Fruit fly (Drosophila melanogaster) whole organism, embryonic: Measurements from ENCODE around the gene mRpS18C.
A peak's percentile ranks its signal among the peaks of the same experiment; 100 is the strongest.

Experiments used
- Abd-B ChIP-seq: fragments of 200-800 bp; sonication (Bioruptor generic); optimal IDR thresholded peaks from 2 replicates; lab custom pipeline; 2018; ENCODE audit warnings: missing biosample characterization, mild to moderate bottlenecking, missing genetic modification characterization, moderate library complexity
- Bgb ChIP-seq: fragments of 200-800 bp; sonication (Bioruptor generic); IDR thresholded peaks from 2 replicates; pipeline ENCODE4 v1.3.6; 2022; ENCODE audit warnings: missing biosample characterization, missing genetic modification characterization; ENCODE audit not compliant: partially characterized antibody
- C15 ChIP-seq: fragments of 200-800 bp; sonication (Bioruptor generic); IDR thresholded peaks from 3 replicates; pipeline ENCODE4 v1.3.6; 2022; ENCODE audit warnings: missing biosample characterization, missing genetic modification characterization
- CG10267 ChIP-seq: fragments of 200-800 bp; sonication (Bioruptor generic); optimal IDR thresholded peaks from 2 replicates; lab custom pipeline; 2018; ENCODE audit warnings: missing biosample characterization, mild to moderate bottlenecking, missing genetic modification characterization, moderate library complexity
- CG10462 ChIP-seq: fragments of 200-800 bp; sonication (Bioruptor generic); optimal IDR thresholded peaks from 2 replicates; lab custom pipeline; 2016; ENCODE audit warnings: missing biosample characterization, missing genetic modification characterization
- CG11247 ChIP-seq: fragments of 200-800 bp; sonication (Bioruptor generic); IDR thresholded peaks from 2 replicates; pipeline ENCODE4 v1.3.6; 2022; ENCODE audit warnings: missing biosample characterization, missing genetic modification characterization
- CG11695 ChIP-seq: fragments of 200-800 bp; sonication (Bioruptor generic); IDR thresholded peaks from 3 replicates; pipeline ENCODE4 v1.3.6; 2022; ENCODE audit warnings: missing biosample characterization, missing genetic modification characterization
- CG12155 ChIP-seq: fragments of 200-800 bp; sonication (Bioruptor generic); optimal IDR thresholded peaks from 3 replicates; lab custom pipeline; 2016; ENCODE audit warnings: missing biosample characterization, missing genetic modification characterization
- CG17359 ChIP-seq: fragments of 200-800 bp; sonication (Bioruptor generic); optimal IDR thresholded peaks from 3 replicates; lab custom pipeline; 2018; ENCODE audit warnings: missing biosample characterization, mild to moderate bottlenecking, missing genetic modification characterization, moderate library complexity
- CG17802 ChIP-seq: fragments of 200-800 bp; sonication (Bioruptor generic); optimal IDR thresholded peaks from 2 replicates; lab custom pipeline; 2018; ENCODE audit warnings: missing biosample characterization, mild to moderate bottlenecking, missing genetic modification characterization, moderate library complexity
- CG2120 ChIP-seq: fragments of 200-800 bp; sonication (Bioruptor generic); optimal IDR thresholded peaks from 3 replicates; lab custom pipeline; 2016; ENCODE audit warnings: missing biosample characterization, missing genetic modification characterization
- CG2712 ChIP-seq: fragments of 200-800 bp; optimal IDR thresholded peaks from 3 replicates; lab custom pipeline; 2019; ENCODE audit warnings: missing biosample characterization, mild to moderate bottlenecking, missing genetic modification characterization, moderate library complexity
- CG4360 ChIP-seq: fragments of 200-800 bp; sonication (Bioruptor generic); IDR thresholded peaks from 2 replicates; pipeline ENCODE4 v1.3.6; 2022; ENCODE audit warnings: missing biosample characterization, missing genetic modification characterization
- CG5245 ChIP-seq: fragments of 200-800 bp; sonication (Bioruptor generic); optimal IDR thresholded peaks from 3 replicates; lab custom pipeline; 2016; ENCODE audit warnings: missing biosample characterization, missing genetic modification characterization
- CG6254 ChIP-seq: fragments of 200-800 bp; sonication (Bioruptor generic); optimal IDR thresholded peaks from 3 replicates; lab custom pipeline; 2017; ENCODE audit warnings: mild to moderate bottlenecking, missing biosample characterization, missing genetic modification reagents, missing genetic modification characterization
- CG6683 ChIP-seq: fragments of 200-800 bp; sonication (Bioruptor generic); optimal IDR thresholded peaks from 2 replicates; lab custom pipeline; 2017; ENCODE audit warnings: missing biosample characterization, mild to moderate bottlenecking, missing genetic modification characterization, missing genetic modification reagents
- CG8388 ChIP-seq: fragments of 200-800 bp; sonication (Bioruptor generic); optimal IDR thresholded peaks from 2 replicates; lab custom pipeline; 2019; ENCODE audit warnings: missing biosample characterization, mild to moderate bottlenecking, missing genetic modification characterization, moderate library complexity
- CG8478 ChIP-seq: fragments of >200 bp; optimal IDR thresholded peaks from 2 replicates; lab custom pipeline; 2018
- CG9437 ChIP-seq: fragments of 200-800 bp; sonication (Bioruptor generic); optimal IDR thresholded peaks from 2 replicates; lab custom pipeline; 2018; ENCODE audit warnings: missing biosample characterization, mild to moderate bottlenecking, missing genetic modification characterization
- D19B ChIP-seq: fragments of 200-800 bp; sonication (Bioruptor generic); optimal IDR thresholded peaks from 2 replicates; lab custom pipeline; 2017; ENCODE audit warnings: missing biosample characterization, mild to moderate bottlenecking, missing genetic modification characterization
- E2f1 ChIP-seq: fragments of 200-800 bp; sonication (Bioruptor generic); IDR thresholded peaks from 2 replicates; pipeline ENCODE4 v1.3.6; 2022; ENCODE audit warnings: missing biosample characterization, missing genetic modification characterization
- H15 ChIP-seq: fragments of 200-800 bp; sonication (Bioruptor generic); IDR thresholded peaks from 3 replicates; pipeline ENCODE4 v1.3.6; 2022; ENCODE audit warnings: missing biosample characterization, missing genetic modification characterization
- HHEX ChIP-seq: fragments of 200-800 bp; sonication (Bioruptor generic); optimal IDR thresholded peaks from 3 replicates; lab custom pipeline; 2017; ENCODE audit warnings: missing biosample characterization, mild to moderate bottlenecking, missing genetic modification characterization, missing genetic modification reagents
- HLH4C ChIP-seq: fragments of 200-800 bp; sonication (Bioruptor generic); IDR thresholded peaks from 3 replicates; pipeline ENCODE4 v1.3.6; 2022; ENCODE audit warnings: missing biosample characterization, missing genetic modification characterization; ENCODE audit not compliant: partially characterized antibody
- NC2α ChIP-seq: fragments of 200-800 bp; sonication (Bioruptor generic); optimal IDR thresholded peaks from 2 replicates; lab custom pipeline; 2016; ENCODE audit warnings: missing biosample characterization, missing genetic modification characterization
- Neu2 ChIP-seq: fragments of 200-800 bp; sonication (Bioruptor generic); optimal IDR thresholded peaks from 3 replicates; lab custom pipeline; 2016; ENCODE audit warnings: missing biosample characterization, missing genetic modification characterization, borderline replicate concordance
- Rx ChIP-seq: fragments of 200-800 bp; sonication (Bioruptor generic); IDR thresholded peaks from 2 replicates; pipeline ENCODE4 v1.3.6; 2022; ENCODE audit warnings: missing biosample characterization, missing genetic modification characterization
- Sin3A ChIP-seq: fragments of >200 bp; optimal IDR thresholded peaks from 2 replicates; lab custom pipeline; 2018
- Sry-β ChIP-seq: fragments of 200-800 bp; sonication (Bioruptor generic); optimal IDR thresholded peaks from 2 replicates; lab custom pipeline; 2018; ENCODE audit warnings: missing biosample characterization, mild to moderate bottlenecking, missing genetic modification characterization, moderate library complexity
- Xrp1 ChIP-seq: fragments of 200-800 bp; sonication (Bioruptor generic); IDR thresholded peaks from 2 replicates; pipeline ENCODE4 v1.3.6; 2022; ENCODE audit warnings: missing biosample characterization, missing genetic modification characterization
- ap ChIP-seq: fragments of 200-800 bp; sonication (Bioruptor generic); IDR thresholded peaks from 2 replicates; pipeline ENCODE4 v1.3.6; 2022; ENCODE audit warnings: missing biosample characterization, missing genetic modification characterization
- ash1 ChIP-seq: fragments of 200-800 bp; sonication (Bioruptor generic); optimal IDR thresholded peaks from 2 replicates; lab custom pipeline; 2018; ENCODE audit warnings: missing biosample characterization, mild to moderate bottlenecking, missing genetic modification characterization
- cad ChIP-seq: fragments of >200 bp; optimal IDR thresholded peaks from 2 replicates; lab custom pipeline; 2017; ENCODE audit warnings: missing biosample characterization, missing genetic modification characterization
- crp ChIP-seq, 2 experiments: fragments of 200-800 bp; sonication (Bioruptor generic); optimal IDR thresholded peaks; 2 replicates in 1 of 2; 3 replicates in 1 of 2; lab custom pipeline; 2017; ENCODE audit warnings: missing biosample characterization in 2 of 2, missing genetic modification characterization in 2 of 2, mild to moderate bottlenecking in 1 of 2, moderate library complexity in 1 of 2
- gro ChIP-seq: fragments of 200-800 bp; sonication (Bioruptor generic); optimal IDR thresholded peaks from 2 replicates; lab custom pipeline; 2016; ENCODE audit warnings: missing biosample characterization, missing genetic modification characterization
- gt ChIP-seq: fragments of 200-800 bp; sonication (Bioruptor generic); IDR thresholded peaks from 2 replicates; pipeline ENCODE4 v1.3.6; 2022; ENCODE audit warnings: missing biosample characterization, missing genetic modification characterization
- jing ChIP-seq: fragments of 200-800 bp; sonication (Bioruptor generic); optimal IDR thresholded peaks from 2 replicates; lab custom pipeline; 2018; ENCODE audit warnings: missing biosample characterization, mild to moderate bottlenecking, missing genetic modification characterization
- lab ChIP-seq: fragments of 200-800 bp; sonication (Bioruptor generic); optimal IDR thresholded peaks from 3 replicates; lab custom pipeline; 2017; ENCODE audit warnings: missing biosample characterization, missing genetic modification characterization, mild to moderate bottlenecking, moderate library complexity, missing genetic modification reagents
- mam ChIP-seq: fragments of 200-800 bp; sonication (Bioruptor generic); optimal IDR thresholded peaks from 3 replicates; lab custom pipeline; 2016; ENCODE audit warnings: missing biosample characterization, missing genetic modification characterization
- nmo ChIP-seq: fragments of 200-800 bp; sonication (Bioruptor generic); optimal IDR thresholded peaks from 2 replicates; lab custom pipeline; 2018; ENCODE audit warnings: missing biosample characterization, mild to moderate bottlenecking, missing genetic modification characterization, moderate library complexity
- nom ChIP-seq: fragments of 200-800 bp; sonication (Bioruptor generic); optimal IDR thresholded peaks from 2 replicates; lab custom pipeline; 2017; ENCODE audit warnings: missing biosample characterization, missing genetic modification characterization, mild to moderate bottlenecking, moderate library complexity, missing genetic modification reagents
- pb ChIP-seq: fragments of 200-800 bp; sonication (Bioruptor generic); optimal IDR thresholded peaks from 3 replicates; lab custom pipeline; 2016; ENCODE audit warnings: missing biosample characterization, missing genetic modification characterization
- pzg ChIP-seq: fragments of 200-800 bp; sonication (Bioruptor generic); optimal IDR thresholded peaks from 3 replicates; lab custom pipeline; 2018; ENCODE audit warnings: missing biosample characterization, mild to moderate bottlenecking, missing genetic modification characterization, moderate library complexity
- sens ChIP-seq: fragments of 200-800 bp; sonication (Bioruptor generic); peaks from one replicate; lab custom pipeline; 2016; ENCODE audit warnings: missing biosample characterization, missing genetic modification characterization
- sqz ChIP-seq: fragments of 200-800 bp; sonication (Bioruptor generic); optimal IDR thresholded peaks from 3 replicates; lab custom pipeline; 2018; ENCODE audit warnings: missing biosample characterization, mild to moderate bottlenecking, missing genetic modification characterization
- sr ChIP-seq: fragments of 200-800 bp; sonication (Bioruptor generic); IDR thresholded peaks from 3 replicates; pipeline ENCODE4 v1.3.6; 2022; ENCODE audit warnings: missing biosample characterization, missing genetic modification characterization
- tap ChIP-seq: fragments of 200-800 bp; optimal IDR thresholded peaks from 3 replicates; lab custom pipeline; 2019; ENCODE audit warnings: missing biosample characterization, mild to moderate bottlenecking, missing genetic modification characterization, moderate library complexity
- trem ChIP-seq: fragments of 200-800 bp; optimal IDR thresholded peaks from 3 replicates; lab custom pipeline; 2019; ENCODE audit warnings: missing biosample characterization, mild to moderate bottlenecking, missing genetic modification characterization, moderate library complexity
- trh ChIP-seq: fragments of 200-800 bp; sonication (Bioruptor generic); optimal IDR thresholded peaks from 2 replicates; lab custom pipeline; 2016; ENCODE audit warnings: missing biosample characterization, missing genetic modification characterization
- vvl ChIP-seq: fragments of 200-800 bp; sonication (Bioruptor generic); IDR thresholded peaks from 2 replicates; pipeline ENCODE4 v1.3.6; 2022; ENCODE audit warnings: missing biosample characterization, missing genetic modification characterization
- zen ChIP-seq: fragments of 200-800 bp; sonication (Bioruptor generic); optimal IDR thresholded peaks from 3 replicates; lab custom pipeline; 2018; ENCODE audit warnings: missing biosample characterization, mild to moderate bottlenecking, missing genetic modification characterization, moderate library complexity
- zf30C ChIP-seq: fragments of 200-800 bp; sonication (Bioruptor generic); optimal IDR thresholded peaks from 3 replicates; lab custom pipeline; 2018; ENCODE audit warnings: missing biosample characterization, mild to moderate bottlenecking, missing genetic modification characterization

mRpS18C gene

DNA sequence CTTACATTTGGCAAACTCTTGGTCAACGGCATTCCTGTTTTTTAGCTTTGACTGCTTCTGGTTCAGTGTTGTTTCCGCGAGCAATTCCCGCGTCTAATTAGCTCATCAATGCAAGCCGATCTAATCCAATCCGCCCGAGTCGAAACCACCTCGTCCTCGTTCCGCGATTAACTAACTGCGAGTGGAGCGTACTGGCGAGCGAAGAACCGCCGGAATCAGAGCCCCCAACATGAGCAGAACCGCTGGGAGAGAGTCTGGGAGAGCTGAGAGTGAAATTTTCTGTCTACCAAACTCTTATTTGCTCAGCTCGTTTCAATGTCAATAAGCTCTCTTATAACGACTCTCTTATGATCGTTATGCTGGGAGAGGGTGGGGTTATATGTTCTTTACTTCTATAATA is 26.4 kb downstream of the mRpS18C start (continued):
- TF ChIP-seq zf30C, result no peak
- no peak for TF ChIP-seq cad (GFP tag; lab: Kevin White, UChicago)
- peak; percentile 91 for TF ChIP-seq CG11247 (GFP tag; lab: Robert Waterston, UW)
- TF ChIP-seq CG6254 (GFP tag; lab: Kevin White, UChicago), result peak; percentile 82
- peak; percentile 69 for TF ChIP-seq CG4360
- no peak for TF ChIP-seq nmo
- peak; percentile 69 for TF ChIP-seq CG10462 (GFP tag; lab: Kevin White, UChicago)
- TF ChIP-seq E2f1 (GFP tag; lab: Robert Waterston, UW), result peak; percentile 71
- peak; percentile 98 for TF ChIP-seq sens (GFP tag; lab: Kevin White, UChicago)
- no peak for TF ChIP-seq Neu2 (GFP tag; lab: Kevin White, UChicago)
- peak; percentile 83 for TF ChIP-seq HHEX (GFP tag; lab: Kevin White, UChicago)
- TF ChIP-seq CG12155 (GFP tag; lab: Kevin White, UChicago), result peak; percentile 41
- TF ChIP-seq Xrp1 (GFP tag; lab: Robert Waterston, UW), result no peak; the same call in 1 of the 2 replicates
- no peak for TF ChIP-seq gt
- TF ChIP-seq CG8478 (lab: Kevin White, UChicago), result no peak
- TF ChIP-seq gro, result peak; percentile 54
- TF ChIP-seq CG10267 (tag; lab: Kevin White, UChicago), result no peak
- peak; percentile 79 for TF ChIP-seq CG17359
- peak; percentile 75 for TF ChIP-seq mam
- peak; percentile 85; the same call in 1 of the 3 replicates for TF ChIP-seq C15 (GFP tag; lab: Robert Waterston, UW)
- peak; percentile 72 for TF ChIP-seq ash1 (GFP tag; lab: Kevin White, UChicago)
- TF ChIP-seq pzg, result no peak
- peak; percentile 79 for TF ChIP-seq sr (GFP tag; lab: Robert Waterston, UW)
- TF ChIP-seq CG6683 (GFP tag; lab: Kevin White, UChicago), result peak; percentile 72
- peak; percentile 3 for TF ChIP-seq pb (GFP tag; lab: Kevin White, UChicago)
- peak; percentile 26 for TF ChIP-seq CG8388 (GFP tag; lab: Kevin White, UChicago)
- TF ChIP-seq tap (tag; lab: Kevin White, UChicago), result peak; percentile 52
- TF ChIP-seq trh, result peak; percentile 74
- TF ChIP-seq trem (tag; lab: Kevin White, UChicago), result no peak
- TF ChIP-seq jing (GFP tag; lab: Kevin White, UChicago), result no peak
- no peak for TF ChIP-seq zen (tag; lab: Kevin White, UChicago)
- peak; percentile 35 for TF ChIP-seq CG2712 (tag; lab: Kevin White, UChicago)
- TF ChIP-seq CG9437 (GFP tag; lab: Kevin White, UChicago), result peak; percentile 12
- TF ChIP-seq Abd-B (GFP tag; lab: Kevin White, UChicago), result no peak
- TF ChIP-seq Sin3A, result no peak
- TF ChIP-seq lab (GFP tag; lab: Kevin White, UChicago), result peak; percentile 93
- peak; percentile 70 for TF ChIP-seq CG5245
- TF ChIP-seq sqz, result peak; percentile 58
- no peak for TF ChIP-seq ap (GFP tag; lab: Robert Waterston, UW)
- TF ChIP-seq H15, result peak; percentile 60; the same call in 1 of the 3 replicates
- peak; percentile 36 for TF ChIP-seq Sry-β (GFP tag; lab: Kevin White, UChicago)

DNA sequence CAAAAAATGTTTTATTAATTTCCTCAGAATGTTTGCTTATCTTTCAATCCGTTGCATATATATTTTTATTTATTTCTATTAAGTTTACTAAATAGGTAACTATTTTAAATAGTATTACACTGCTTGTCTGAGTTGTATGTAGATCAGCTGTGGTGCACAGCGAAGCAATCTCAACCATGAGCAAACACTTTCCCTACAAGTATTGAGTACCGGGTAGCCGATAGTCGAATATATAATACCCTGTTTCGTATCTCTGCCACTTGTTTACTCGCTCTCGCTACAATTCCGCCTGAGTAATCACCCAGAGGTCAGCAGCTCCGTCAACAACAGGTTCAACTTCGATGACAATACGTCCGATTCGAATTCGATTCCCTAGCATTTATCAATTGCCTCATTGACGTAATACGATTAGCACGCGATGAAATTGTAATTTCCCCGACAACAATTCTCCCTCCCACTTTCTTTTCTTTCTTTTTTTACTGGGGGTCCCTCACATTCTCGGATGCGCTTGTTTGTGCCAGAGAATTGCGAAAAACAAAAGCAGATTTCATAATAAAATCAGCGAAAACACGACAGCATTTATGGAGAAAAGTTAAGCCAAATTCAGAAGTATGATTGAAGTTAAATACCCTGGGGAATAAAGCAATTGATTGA is 27.0 kb downstream of the mRpS18C start:
- no peak for TF ChIP-seq NC2α (GFP tag; lab: Kevin White, UChicago)
- TF ChIP-seq D19B (GFP tag; lab: Kevin White, UChicago), result peak; percentile 54
- no peak for TF ChIP-seq vvl (GFP tag; lab: Robert Waterston, UW)
- no peak for TF ChIP-seq crp (GFP tag; optimal IDR thresholded peaks at IDR 0.05; lab: Kevin White, UChicago)
- TF ChIP-seq CG2120 (GFP tag; lab: Kevin White, UChicago), result no peak
- TF ChIP-seq Bgb (GFP tag; lab: Robert Waterston, UW), result peak; percentile 50; the same call in 1 of the 2 replicates
- TF ChIP-seq HLH4C (GFP tag; lab: Robert Waterston, UW), result peak; percentile 51; the same call in 2 of the 3 replicates
- 0 out of 2 replicates have a peak, but pooled peaks have one; percentile 6 for TF ChIP-seq Rx (GFP tag; lab: Robert Waterston, UW)
- 0 out of 3 replicates have a peak, but pooled peaks have one; percentile 4 for TF ChIP-seq CG11695 (GFP tag; lab: Robert Waterston, UW)
- TF ChIP-seq nom, result no peak
- TF ChIP-seq CG17802 (tag; lab: Kevin White, UChicago), result no peak
